Worm (Caenorhabditis elegans) whole organism, L4/young adult: ENCODE data around the gene R08C7.11.

ENCODE experiments used
- W03F9.2 ChIP-seq: fragments of 150-350 bp; optimal IDR thresholded peaks from 2 replicates; lab custom pipeline; 2014; ENCODE audit warnings: missing biosample characterization, missing genetic modification characterization
- him-1 ChIP-seq: sonication (generic microtip); optimal IDR thresholded peaks from 2 replicates; lab custom pipeline; 2016; ENCODE audit warnings: missing genotype, missing genetic modification reagents, missing genetic modification characterization, missing compliant biosample characterization

- peak; percentile 96 for TF ChIP-seq W03F9.2 (tag; lab: Kevin White, UChicago)
- TF ChIP-seq him-1 (tag; lab: Kevin White, UChicago): peak; percentile 43
Observed at ce11 chrIV:4445711-4446290, 8.9 kb downstream of the R08C7.11 start, which contains the start of the genes wapl-1 and htz-1.
